Worm (Caenorhabditis elegans): ENCODE results near the gene trf-1.

Gene trf-1

DNA sequence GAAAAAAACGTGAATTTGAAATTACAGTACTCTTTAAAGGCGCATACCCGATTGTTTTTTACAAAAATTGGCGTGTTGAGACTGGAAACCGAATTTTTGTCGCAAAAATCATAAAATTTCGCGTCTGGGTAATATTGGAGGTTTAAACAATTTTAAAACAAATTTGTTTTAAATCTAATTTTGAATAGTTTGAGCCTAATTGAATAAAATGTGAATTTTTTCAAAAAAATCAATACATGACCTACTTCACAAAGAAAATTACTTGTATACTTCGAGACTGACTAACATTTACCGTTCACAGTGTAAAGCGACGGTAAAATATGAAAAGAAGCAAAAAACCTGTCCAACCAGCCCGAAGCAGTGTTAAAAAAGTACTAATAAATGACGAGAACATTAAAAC is 27.0 kb downstream of the trf-1 start:
- TF ChIP-seq nhr-102 (tag; optimal IDR thresholded peaks at IDR 0.05), result peak; percentile 13
- TF ChIP-seq ZK546.5 (tag; optimal IDR thresholded peaks at IDR 0.05), result no peak
- 0 out of 2 replicates have a peak, but pooled peaks have one; percentile 48 for TF ChIP-seq Y105C5A.15 (GFP tag; IDR thresholded peaks at IDR 0.05)
- TF ChIP-seq nhr-76 (tag; optimal IDR thresholded peaks at IDR 0.05), result no peak
- peak in 1 of 2 experiments; percentile 51 for TF ChIP-seq unc-62 (GFP tag; optimal IDR thresholded peaks at IDR 0.05 in 1 of 2)
- TF ChIP-seq unc-62 (tag; optimal IDR thresholded peaks at IDR 0.05), result no peak

- TF ChIP-seq unc-62 (GFP tag; optimal IDR thresholded peaks at IDR 0.05 in 1 of 2) (peak in 1 of 2 experiments; percentile 92), unc-62 (tag; optimal IDR thresholded peaks at IDR 0.05) (no peak), nhr-77 (tag; optimal IDR thresholded peaks at IDR 0.05) (no peak), dmd-8 (GFP tag; IDR thresholded peaks at IDR 0.05) (no peak), lir-3 (tag; optimal IDR thresholded peaks at IDR 0.05) (no peak), jun-1 (tag; optimal IDR thresholded peaks at IDR 0.05) (no peak)
Observed at ce11 chrIII:13458978-13459596, 28.8 kb downstream of the trf-1 start, which contains the start of gene tag-164. Gene tag-164 (plus strand): TSS chrIII:13459546.

DNA sequence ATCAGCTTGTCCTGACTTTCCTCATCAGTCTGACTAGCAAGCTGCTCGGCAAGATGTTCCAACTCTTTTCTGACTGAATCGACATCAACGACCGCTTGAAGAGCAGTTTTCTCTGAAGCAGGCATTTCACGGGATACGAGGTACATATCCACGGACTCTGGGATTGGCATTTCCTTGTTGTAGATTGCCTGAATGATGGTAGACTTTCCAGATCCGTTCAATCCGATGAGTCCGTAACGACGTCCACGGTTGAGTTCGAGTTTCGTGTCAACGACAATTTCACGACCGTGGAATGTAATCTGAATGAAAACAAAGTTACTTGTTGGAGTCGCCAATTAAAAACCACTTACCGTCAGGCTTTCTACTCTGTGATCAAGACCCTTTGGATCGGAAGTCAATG is 31.3 kb downstream of the trf-1 start:
- TF ChIP-seq F26F4.8 (GFP tag; conservative IDR thresholded peaks at IDR 0.05) (no peak), F10B5.3 (tag; optimal IDR thresholded peaks at IDR 0.05) (no peak), ztf-11 (tag; optimal IDR thresholded peaks at IDR 0.05) (no peak), hmg-1.1 (GFP tag; IDR thresholded peaks at IDR 0.05) (no peak), Y75B8A.6 (GFP tag; IDR thresholded peaks at IDR 0.05) (no peak), nhr-42 (GFP tag; IDR thresholded peaks at IDR 0.05) (no peak), ces-1 (GFP tag; optimal IDR thresholded peaks at IDR 0.05) (no peak)

- TF ChIP-seq nhr-11 (tag; optimal IDR thresholded peaks at IDR 0.05), result no peak
- TF ChIP-seq sdz-12 (GFP tag; optimal IDR thresholded peaks at IDR 0.05), result no peak
- no peak; the same call in 1 of the 2 replicates for TF ChIP-seq pha-4 (GFP tag; IDR thresholded peaks at IDR 0.05)
- no peak for TF ChIP-seq pha-4 (tag; optimal IDR thresholded peaks at IDR 0.05)
- TF ChIP-seq lir-3 (tag; optimal IDR thresholded peaks at IDR 0.05), result no peak
- TF ChIP-seq daf-12 (tag; optimal IDR thresholded peaks at IDR 0.05), result no peak
- TF ChIP-seq lsy-2 (tag; optimal IDR thresholded peaks at IDR 0.05), result no peak
- TF ChIP-seq lin-15B (tag; optimal IDR thresholded peaks at IDR 0.05), result no peak
- TF ChIP-seq arid-1 (GFP tag; conservative IDR thresholded peaks at IDR 0.05), result no peak
- TF ChIP-seq spr-3 (GFP tag; optimal IDR thresholded peaks at IDR 0.05), result no peak
- no peak for TF ChIP-seq lin-29 (GFP tag; IDR thresholded peaks at IDR 0.05)
- no peak for TF ChIP-seq skn-1 (tag; optimal IDR thresholded peaks at IDR 0.05)
- no peak for TF ChIP-seq hlh-11 (tag; optimal IDR thresholded peaks at IDR 0.05)
- TF ChIP-seq F37D6.2 (tag; optimal IDR thresholded peaks at IDR 0.05), result no peak
- no peak for TF ChIP-seq nhr-237 (tag; optimal IDR thresholded peaks at IDR 0.05)
- TF ChIP-seq zip-2 (tag; optimal IDR thresholded peaks at IDR 0.05), result no peak
- no peak for TF ChIP-seq unc-39 (tag; optimal IDR thresholded peaks at IDR 0.05)
- TF ChIP-seq ceh-62 (tag; optimal IDR thresholded peaks at IDR 0.05), result no peak
Observed at ce11 chrIII:13462138-13462634, 31.9 kb downstream of the trf-1 start, which contains the start of the genes abcf-2 and T27E9.2. Gene abcf-2 (minus strand): TSS chrIII:13462238. Gene T27E9.2 (minus strand): TSS chrIII:13462584.
